Worm (Caenorhabditis elegans) whole organism, early embryonic: ENCODE results near the gene npr-43.

Experiments
- B0310.2 ChIP-seq: sonication (generic microtip); optimal IDR thresholded peaks from 2 replicates; lab custom pipeline; 2016; ENCODE audit warnings: mild to moderate bottlenecking, missing genetic modification characterization, missing compliant biosample characterization
- F13C5.2 ChIP-seq: sonication (generic microtip); optimal IDR thresholded peaks from 2 replicates; lab custom pipeline; 2017; ENCODE audit warnings: mild to moderate bottlenecking, missing genetic modification characterization, inconsistent platforms, missing compliant biosample characterization
- aly-1 ChIP-seq: sonication (generic microtip); optimal IDR thresholded peaks from 2 replicates; lab custom pipeline; 2016; ENCODE audit warnings: missing genetic modification characterization, missing compliant biosample characterization
- ama-1 ChIP-seq: fragments of 150-350 bp; optimal IDR thresholded peaks from 2 replicates; lab custom pipeline; 2014
- ceh-13 ChIP-seq: fragments of 200-800 bp; sonication (Bioruptor generic); optimal IDR thresholded peaks from 2 replicates; lab custom pipeline; 2018; ENCODE audit warnings: mild to moderate bottlenecking, missing genetic modification characterization, missing compliant biosample characterization
- ceh-36 ChIP-seq: sonication (generic microtip); optimal IDR thresholded peaks from 2 replicates; lab custom pipeline; 2016; ENCODE audit warnings: missing genetic modification characterization, inconsistent platforms, missing compliant biosample characterization
- ets-7 ChIP-seq: sonication (generic microtip); optimal IDR thresholded peaks from 2 replicates; lab custom pipeline; 2016; ENCODE audit warnings: missing genotype, missing genetic modification characterization, missing compliant biosample characterization
- flt-1 ChIP-seq: fragments of 200-800 bp; sonication (Bioruptor generic); IDR thresholded peaks from 2 replicates; pipeline ENCODE4 v1.3.6; 2022; ENCODE audit warnings: missing genetic modification characterization, missing compliant biosample characterization
- hmbx-1 ChIP-seq: sonication (generic microtip); optimal IDR thresholded peaks from 2 replicates; lab custom pipeline; 2016; ENCODE audit warnings: mild to moderate bottlenecking, missing genetic modification characterization, missing compliant biosample characterization
- hmg-4 ChIP-seq: fragments of 200-800 bp; sonication (Bioruptor generic); optimal IDR thresholded peaks from 2 replicates; lab custom pipeline; 2018; ENCODE audit warnings: mild to moderate bottlenecking, missing genetic modification characterization, missing compliant biosample characterization
- hnd-1 ChIP-seq: sonication (generic microtip); optimal IDR thresholded peaks from 2 replicates; lab custom pipeline; 2016; ENCODE audit warnings: missing genetic modification characterization, missing compliant biosample characterization
- pes-1 ChIP-seq: fragments of 200-800 bp; sonication (Bioruptor generic); IDR thresholded peaks from 2 replicates; pipeline ENCODE4 v1.3.6; 2022; ENCODE audit warnings: missing genetic modification reagents, missing genetic modification characterization, missing compliant biosample characterization
- scrt-1 ChIP-seq: fragments of 200-800 bp; sonication (Bioruptor generic); IDR thresholded peaks from 2 replicates; pipeline ENCODE4 v1.3.6; 2022; ENCODE audit warnings: missing genetic modification characterization, missing compliant biosample characterization
- sea-1 ChIP-seq: fragments of 200-800 bp; sonication (Bioruptor generic); conservative IDR thresholded peaks from 2 replicates; pipeline ENCODE4 v1.3.6; 2022; ENCODE audit warnings: missing genetic modification characterization, missing compliant biosample characterization
- tbx-11 ChIP-seq: fragments of 200-800 bp; sonication (Bioruptor generic); IDR thresholded peaks from 2 replicates; pipeline ENCODE4 v1.3.6; 2022; ENCODE audit warnings: missing genetic modification characterization, missing compliant biosample characterization
- tbx-37 ChIP-seq: fragments of 200-800 bp; sonication (Bioruptor generic); conservative IDR thresholded peaks from 2 replicates; pipeline ENCODE4 v1.3.6; 2022; ENCODE audit warnings: missing genetic modification reagents, missing genetic modification characterization, missing compliant biosample characterization
- tra-4 ChIP-seq: sonication (generic microtip); optimal IDR thresholded peaks from 2 replicates; lab custom pipeline; 2017; ENCODE audit warnings: missing genetic modification characterization, missing compliant biosample characterization

Gene npr-43

DNA sequence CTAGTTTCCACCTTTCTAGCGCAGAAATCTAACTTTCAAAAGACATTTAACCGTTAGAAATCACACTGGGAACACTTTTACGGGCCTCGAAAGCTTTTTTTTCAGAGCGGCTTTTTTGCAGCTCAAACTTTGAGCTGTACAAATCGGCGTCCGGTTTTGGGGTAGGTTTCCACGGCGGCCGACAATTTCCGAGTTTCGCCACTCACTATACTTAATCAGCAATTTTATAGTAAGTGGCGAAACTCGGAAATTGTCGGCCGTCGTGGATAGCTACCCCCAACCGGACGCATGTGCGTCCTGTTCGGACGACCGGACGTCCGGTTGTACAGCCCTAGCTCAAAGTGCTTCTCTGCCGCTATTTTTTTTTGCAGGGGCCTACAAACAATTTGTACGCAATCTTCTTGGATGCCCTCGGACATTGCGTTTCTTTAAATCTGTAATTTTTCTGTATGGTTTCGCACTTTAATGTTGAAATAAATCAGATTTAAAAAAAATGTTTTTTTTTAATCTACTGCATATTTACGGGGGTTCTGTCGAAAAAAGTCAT lies 17.3 kb upstream of the npr-43 start:
- TF ChIP-seq hmbx-1 (no peak), pes-1 (no peak), B0310.2 (tag; lab: Kevin White, UChicago) (no peak), aly-1 (tag; lab: Kevin White, UChicago) (no peak), ets-7 (tag; lab: Kevin White, UChicago) (no peak), ceh-36 (tag; lab: Kevin White, UChicago) (no peak), flt-1 (GFP tag; lab: Robert Waterston, UW) (no peak), hnd-1 (tag; lab: Kevin White, UChicago) (no peak), tra-4 (tag; lab: Kevin White, UChicago) (no peak), F13C5.2 (no peak), hmg-4 (GFP tag; lab: Kevin White, UChicago) (no peak), tbx-37 (GFP tag; lab: Robert Waterston, UW) (no peak), ceh-13 (GFP tag; lab: Kevin White, UChicago) (no peak), tbx-11 (GFP tag; lab: Robert Waterston, UW) (no peak), scrt-1 (GFP tag; lab: Robert Waterston, UW) (no peak), ama-1 (lab: Kevin White, UChicago) (no peak), sea-1 (GFP tag; lab: Robert Waterston, UW) (no peak)

DNA sequence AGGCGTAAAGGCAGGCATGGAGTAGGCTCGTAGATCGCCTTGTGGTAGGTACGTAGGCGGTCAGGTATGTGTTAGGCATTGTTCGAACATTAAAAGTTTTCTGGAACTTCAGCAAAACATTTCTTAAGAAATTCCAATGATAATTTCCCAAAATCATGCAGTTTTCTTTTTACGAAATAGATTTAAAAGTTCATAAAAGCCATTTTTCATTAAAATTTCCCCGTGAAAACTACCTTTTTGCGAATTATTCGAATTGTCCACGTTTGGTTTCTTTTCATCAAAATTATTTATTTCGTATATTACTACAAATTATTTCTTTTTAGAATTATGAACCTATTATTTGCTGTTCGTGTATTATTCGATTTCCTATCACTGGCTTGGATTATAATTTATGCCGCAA lies 15.9 kb upstream of the npr-43 start, which contains the start of gene C15H11.13:
TSS of gene C15H11.13 (plus strand) at position 301 of the 400 bp plus-strand sequence.
- TF ChIP-seq ceh-36 (tag; lab: Kevin White, UChicago): no peak
- TF ChIP-seq hnd-1 (tag; lab: Kevin White, UChicago): no peak
- no peak for TF ChIP-seq hmg-4 (GFP tag; lab: Kevin White, UChicago)
- no peak for TF ChIP-seq ets-7 (tag; lab: Kevin White, UChicago)
- TF ChIP-seq ceh-13 (GFP tag; lab: Kevin White, UChicago): no peak
- no peak for TF ChIP-seq pes-1
- TF ChIP-seq ama-1 (lab: Kevin White, UChicago): no peak
- TF ChIP-seq tbx-11 (GFP tag; lab: Robert Waterston, UW): no peak
- no peak for TF ChIP-seq tra-4 (tag; lab: Kevin White, UChicago)
- no peak for TF ChIP-seq scrt-1 (GFP tag; lab: Robert Waterston, UW)
- no peak for TF ChIP-seq F13C5.2

DNA sequence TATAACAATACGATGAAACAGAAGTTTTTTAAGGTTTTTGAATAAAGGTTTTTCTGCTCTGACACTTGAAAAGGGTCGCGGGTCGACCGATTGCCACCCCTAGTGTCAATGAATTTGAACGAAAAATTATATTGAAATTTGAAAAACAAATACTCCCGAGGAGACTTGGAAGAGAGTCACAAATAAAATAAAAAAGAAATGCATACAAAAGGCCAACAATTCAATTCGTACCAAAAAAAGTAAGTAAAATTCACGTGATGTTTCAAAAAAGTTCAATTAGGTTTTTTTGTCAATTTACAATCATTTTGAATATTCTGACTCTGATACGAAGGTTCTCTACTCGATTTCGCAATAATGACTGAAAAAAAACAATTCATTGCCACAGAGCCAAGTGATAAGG lies 14.6 kb upstream of the npr-43 start, which contains the start of gene C15H11.1:
TSS of gene C15H11.1 (plus strand) at position 301 of the 400 bp plus-strand sequence.
- TF ChIP-seq flt-1 (GFP tag; lab: Robert Waterston, UW): no peak

DNA sequence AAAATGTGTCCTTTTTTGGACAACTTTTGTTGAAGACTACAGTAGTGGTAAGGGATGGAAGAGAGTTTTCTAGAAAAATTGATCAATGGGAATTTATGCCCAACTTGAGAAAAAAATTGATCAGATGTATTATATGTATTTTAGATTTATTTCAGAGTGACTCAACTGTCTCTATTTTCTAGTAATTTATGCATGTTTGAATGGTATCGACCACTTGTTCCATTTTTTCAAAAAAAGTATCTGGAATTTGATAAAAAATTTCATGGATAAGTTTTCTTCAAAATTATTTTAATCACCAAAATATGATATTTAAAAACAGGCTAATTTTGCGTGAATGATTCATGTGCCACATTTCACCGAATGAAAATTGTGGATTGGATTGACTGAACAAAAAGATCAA lies 12.9 kb upstream of the npr-43 start, which contains the start of gene C15H11.10:
TSS of gene C15H11.10 (plus strand) at position 301 of the 400 bp plus-strand sequence.
- TF ChIP-seq F13C5.2: no peak
- TF ChIP-seq ceh-36 (tag; lab: Kevin White, UChicago): no peak
- TF ChIP-seq ama-1 (lab: Kevin White, UChicago): no peak
- no peak for TF ChIP-seq aly-1 (tag; lab: Kevin White, UChicago)
- TF ChIP-seq hmbx-1: no peak
- TF ChIP-seq sea-1 (GFP tag; lab: Robert Waterston, UW): no peak
- TF ChIP-seq flt-1 (GFP tag; lab: Robert Waterston, UW): no peak
- TF ChIP-seq scrt-1 (GFP tag; lab: Robert Waterston, UW): no peak

DNA sequence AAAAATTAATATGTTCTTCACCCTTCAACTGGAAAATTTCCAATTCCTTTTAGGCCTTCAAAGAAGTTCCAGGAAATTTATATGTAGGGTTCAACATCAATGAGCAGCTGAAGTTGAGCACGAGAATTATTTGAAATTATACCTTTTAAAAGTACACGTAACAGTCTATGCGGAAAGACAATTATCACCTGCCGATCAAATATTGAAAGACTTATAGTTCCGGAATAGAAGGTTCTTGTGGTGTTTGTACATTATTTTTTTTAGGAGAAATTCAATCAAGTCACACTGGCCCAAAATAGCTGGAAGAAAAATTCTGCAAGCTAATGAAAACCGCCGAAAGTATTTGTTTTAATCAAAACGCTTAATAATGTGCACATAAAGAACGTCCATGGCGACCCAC lies 1.4 kb upstream of the npr-43 start:
- TF ChIP-seq ama-1 (lab: Kevin White, UChicago): no peak
- TF ChIP-seq pes-1: no peak
- TF ChIP-seq scrt-1 (GFP tag; lab: Robert Waterston, UW): no peak
- TF ChIP-seq ceh-13 (GFP tag; lab: Kevin White, UChicago): no peak
- TF ChIP-seq B0310.2 (tag; lab: Kevin White, UChicago): no peak
- TF ChIP-seq hmg-4 (GFP tag; lab: Kevin White, UChicago): no peak
- no peak for TF ChIP-seq aly-1 (tag; lab: Kevin White, UChicago)
- no peak for TF ChIP-seq F13C5.2
- no peak for TF ChIP-seq hnd-1 (tag; lab: Kevin White, UChicago)
- TF ChIP-seq flt-1 (GFP tag; lab: Robert Waterston, UW): no peak
- TF ChIP-seq tra-4 (tag; lab: Kevin White, UChicago): no peak
- no peak for TF ChIP-seq ceh-36 (tag; lab: Kevin White, UChicago)
- TF ChIP-seq tbx-11 (GFP tag; lab: Robert Waterston, UW): no peak
- TF ChIP-seq sea-1 (GFP tag; lab: Robert Waterston, UW): no peak
- TF ChIP-seq tbx-37 (GFP tag; lab: Robert Waterston, UW): no peak
- TF ChIP-seq hmbx-1: no peak
- no peak for TF ChIP-seq ets-7 (tag; lab: Kevin White, UChicago)

DNA sequence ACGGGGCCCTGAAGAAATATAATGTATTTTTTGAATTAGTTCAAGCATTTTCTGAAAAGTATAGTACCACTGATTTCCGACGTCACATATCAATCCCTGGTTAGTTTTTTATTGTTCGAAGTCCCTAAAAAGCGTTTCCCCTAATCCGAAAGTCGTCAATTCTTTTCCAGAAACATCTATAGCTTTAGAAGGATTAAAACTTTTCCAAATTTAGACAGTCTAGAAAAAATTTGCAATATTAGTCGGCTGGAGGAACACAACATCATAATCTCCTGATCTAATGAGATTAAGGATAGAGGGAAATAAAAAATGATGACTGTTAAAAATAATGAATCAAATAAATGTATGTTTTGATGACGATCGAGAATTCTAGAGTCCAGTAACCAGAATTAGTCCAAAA lies 834 bp downstream of the npr-43 start:
- no peak for TF ChIP-seq hnd-1 (tag; lab: Kevin White, UChicago)
- no peak for TF ChIP-seq sea-1 (GFP tag; lab: Robert Waterston, UW)
- no peak for TF ChIP-seq pes-1
- TF ChIP-seq ceh-13 (GFP tag; lab: Kevin White, UChicago): no peak
- TF ChIP-seq ceh-36 (tag; lab: Kevin White, UChicago): no peak
- TF ChIP-seq scrt-1 (GFP tag; lab: Robert Waterston, UW): no peak
- no peak for TF ChIP-seq B0310.2 (tag; lab: Kevin White, UChicago)
- no peak for TF ChIP-seq tra-4 (tag; lab: Kevin White, UChicago)
- no peak for TF ChIP-seq ets-7 (tag; lab: Kevin White, UChicago)

DNA sequence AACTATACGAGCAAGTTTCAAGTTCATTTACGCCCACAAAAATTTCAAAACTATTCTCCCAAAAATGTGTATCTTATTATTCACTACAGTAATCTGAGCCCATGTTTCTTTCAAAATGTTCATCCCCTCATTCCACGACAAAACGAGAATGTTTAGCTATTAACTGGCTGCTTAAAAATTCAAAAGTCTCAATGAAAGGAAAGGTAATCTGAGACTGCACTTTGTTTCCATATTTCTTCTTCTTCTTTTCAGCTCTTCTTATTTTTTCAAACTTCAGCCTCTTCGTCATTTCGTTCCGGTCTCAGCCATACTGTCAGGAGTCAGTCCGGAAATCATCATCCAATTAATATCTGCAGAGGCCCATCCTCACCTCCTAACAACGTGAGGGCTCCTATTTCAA lies 6.1 kb downstream of the npr-43 start, which contains the start of gene unc-39:
TSS of gene unc-39 (plus strand) at position 301 of the 400 bp plus-strand sequence.
- TF ChIP-seq scrt-1 (GFP tag; lab: Robert Waterston, UW): no peak
- no peak for TF ChIP-seq pes-1
- TF ChIP-seq B0310.2 (tag; lab: Kevin White, UChicago): no peak
- TF ChIP-seq tbx-11 (GFP tag; lab: Robert Waterston, UW): no peak
- TF ChIP-seq tbx-37 (GFP tag; lab: Robert Waterston, UW): no peak
- TF ChIP-seq aly-1 (tag; lab: Kevin White, UChicago): no peak
- TF ChIP-seq ama-1 (lab: Kevin White, UChicago): no peak
- TF ChIP-seq F13C5.2: no peak
- TF ChIP-seq hmg-4 (GFP tag; lab: Kevin White, UChicago): no peak
- no peak for TF ChIP-seq ceh-36 (tag; lab: Kevin White, UChicago)
- no peak for TF ChIP-seq hnd-1 (tag; lab: Kevin White, UChicago)
- no peak for TF ChIP-seq ets-7 (tag; lab: Kevin White, UChicago)
- TF ChIP-seq sea-1 (GFP tag; lab: Robert Waterston, UW): no peak
- TF ChIP-seq tra-4 (tag; lab: Kevin White, UChicago): no peak
- TF ChIP-seq flt-1 (GFP tag; lab: Robert Waterston, UW): no peak
- no peak for TF ChIP-seq hmbx-1
